Worm (Caenorhabditis elegans) whole organism, L1 larva: ENCODE data around the gene F58G1.7.

Source experiments
- elt-2 ChIP-seq: sonication (generic microtip); optimal IDR thresholded peaks from 2 replicates; lab custom pipeline; 2016; ENCODE audit warnings: missing genetic modification characterization, mild to moderate bottlenecking, inconsistent platforms, missing compliant biosample characterization, missing genetic modification reagents
- ets-5 ChIP-seq: fragments of 200-800 bp; sonication (Bioruptor generic); IDR thresholded peaks from 2 replicates; pipeline ENCODE4 v1.3.6; 2022; ENCODE audit warnings: missing genetic modification characterization, missing compliant biosample characterization
- lin-14 ChIP-seq: fragments of 200-800 bp; sonication (Bioruptor generic); optimal IDR thresholded peaks from 2 replicates; lab custom pipeline; 2018; ENCODE audit warnings: mild to moderate bottlenecking, missing genetic modification characterization, moderate library complexity, missing compliant biosample characterization
- lsy-2 ChIP-seq, 2 experiments: fragments of 150-350 bp; optimal IDR thresholded peaks; 2 replicates each; lab custom pipeline; 2014; ENCODE audit warnings: missing biosample characterization in 2 of 2, missing genetic modification characterization in 2 of 2
- nhr-19 ChIP-seq: fragments of 200-800 bp; sonication (Bioruptor generic); conservative IDR thresholded peaks from 2 replicates; pipeline ENCODE4 v1.3.6; 2022; ENCODE audit warnings: missing genetic modification characterization, missing compliant biosample characterization
- nhr-28 ChIP-seq: fragments of 150-350 bp; optimal IDR thresholded peaks from 2 replicates; lab custom pipeline; 2014; ENCODE audit warnings: missing biosample characterization, missing genetic modification characterization

- TF ChIP-seq lsy-2 (tag; optimal IDR thresholded peaks at IDR 0.05; lab: Kevin White, UChicago): no peak
- no peak for TF ChIP-seq elt-2 (tag; lab: Kevin White, UChicago)
- TF ChIP-seq lin-14 (GFP tag; lab: Kevin White, UChicago): no peak
- TF ChIP-seq nhr-19: no peak
- no peak for TF ChIP-seq ets-5 (GFP tag; lab: Robert Waterston, UW)
- TF ChIP-seq nhr-28 (tag; lab: Kevin White, UChicago): no peak
These were observed at the start of gene F58G1.7 for ce11 chrII:12948158-12948557.
